Fruit fly (Drosophila melanogaster) whole organism, embryonic: Measurements from ENCODE around the gene Fie.

Source experiments
- Abd-B ChIP-seq: fragments of 200-800 bp; sonication (Bioruptor generic); optimal IDR thresholded peaks from 2 replicates; lab custom pipeline; 2018; ENCODE audit warnings: missing biosample characterization, mild to moderate bottlenecking, missing genetic modification characterization, moderate library complexity
- Bdp1 ChIP-seq: fragments of 200-800 bp; sonication (Bioruptor generic); optimal IDR thresholded peaks from 3 replicates; lab custom pipeline; 2016; ENCODE audit warnings: missing biosample characterization, missing genetic modification characterization
- BtbVII ChIP-seq: fragments of 200-800 bp; sonication (Bioruptor generic); optimal IDR thresholded peaks from 3 replicates; lab custom pipeline; 2017; ENCODE audit warnings: missing biosample characterization, mild to moderate bottlenecking, missing genetic modification characterization
- Bteb2 ChIP-seq: fragments of 200-800 bp; sonication (Bioruptor generic); optimal IDR thresholded peaks from 2 replicates; lab custom pipeline; 2016; ENCODE audit warnings: missing biosample characterization, missing genetic modification characterization
- CG11085 ChIP-seq: fragments of 200-800 bp; sonication (Bioruptor generic); IDR thresholded peaks from 2 replicates; pipeline ENCODE4 v1.3.6; 2022; ENCODE audit warnings: missing biosample characterization, missing genetic modification characterization
- CG11247 ChIP-seq: fragments of 200-800 bp; sonication (Bioruptor generic); IDR thresholded peaks from 2 replicates; pipeline ENCODE4 v1.3.6; 2022; ENCODE audit warnings: missing biosample characterization, missing genetic modification characterization
- CG11456 ChIP-seq: fragments of 200-800 bp; sonication (Bioruptor generic); IDR thresholded peaks from 3 replicates; pipeline ENCODE4 v1.3.6; 2022; ENCODE audit warnings: missing biosample characterization, missing genetic modification characterization
- CG12071 ChIP-seq: fragments of 200-800 bp; sonication (Bioruptor generic); optimal IDR thresholded peaks from 3 replicates; lab custom pipeline; 2018; ENCODE audit warnings: missing biosample characterization, mild to moderate bottlenecking, missing genetic modification characterization
- CG14014 ChIP-seq: fragments of 200-800 bp; sonication (Bioruptor generic); IDR thresholded peaks from 2 replicates; pipeline ENCODE4 v1.3.6; 2022; ENCODE audit warnings: missing biosample characterization, missing genetic modification characterization
- CG14050 ChIP-seq: fragments of 200-800 bp; sonication (Bioruptor generic); IDR thresholded peaks from 3 replicates; pipeline ENCODE4 v1.3.6; 2022; ENCODE audit warnings: missing biosample characterization, missing genetic modification characterization
- CG14860 ChIP-seq: fragments of 200-800 bp; sonication (Bioruptor generic); IDR thresholded peaks from 3 replicates; pipeline ENCODE4 v1.3.6; 2022; ENCODE audit warnings: missing biosample characterization, missing genetic modification characterization; ENCODE audit not compliant: partially characterized antibody
- CG2120 ChIP-seq: fragments of 200-800 bp; sonication (Bioruptor generic); optimal IDR thresholded peaks from 3 replicates; lab custom pipeline; 2016; ENCODE audit warnings: missing biosample characterization, missing genetic modification characterization
- CG30431 ChIP-seq: fragments of 200-800 bp; sonication (Bioruptor generic); optimal IDR thresholded peaks from 2 replicates; lab custom pipeline; 2017; ENCODE audit warnings: missing biosample characterization, missing genetic modification characterization
- CG34224 ChIP-seq: fragments of 200-800 bp; sonication (Bioruptor generic); IDR thresholded peaks from 3 replicates; pipeline ENCODE4 v1.3.6; 2022; ENCODE audit warnings: missing biosample characterization, missing genetic modification characterization; ENCODE audit not compliant: partially characterized antibody
- CG34422 ChIP-seq: fragments of 200-800 bp; sonication (Bioruptor generic); IDR thresholded peaks from 3 replicates; pipeline ENCODE4 v1.3.6; 2022; ENCODE audit warnings: missing biosample characterization, missing genetic modification characterization
- CG3726 ChIP-seq: fragments of 200-800 bp; sonication (Bioruptor generic); IDR thresholded peaks from 3 replicates; pipeline ENCODE4, ENCODE4 v1.3.6; 2022; ENCODE audit warnings: missing biosample characterization, missing genetic modification characterization
- CG42726 ChIP-seq: fragments of 200-800 bp; sonication (Bioruptor generic); IDR thresholded peaks from 2 replicates; pipeline ENCODE4 v1.3.6; 2022; ENCODE audit warnings: missing biosample characterization, missing genetic modification characterization; ENCODE audit not compliant: partially characterized antibody
- CG4424 ChIP-seq: fragments of 200-800 bp; sonication (Bioruptor generic); optimal IDR thresholded peaks from 3 replicates; lab custom pipeline; 2016; ENCODE audit warnings: missing biosample characterization, missing genetic modification characterization
- CG4820 ChIP-seq: fragments of 200-800 bp; sonication (Bioruptor generic); optimal IDR thresholded peaks from 3 replicates; lab custom pipeline; 2016; ENCODE audit warnings: missing biosample characterization, missing genetic modification characterization
- CG8388 ChIP-seq: fragments of 200-800 bp; sonication (Bioruptor generic); optimal IDR thresholded peaks from 2 replicates; lab custom pipeline; 2019; ENCODE audit warnings: missing biosample characterization, mild to moderate bottlenecking, missing genetic modification characterization, moderate library complexity
- CG8765 ChIP-seq: fragments of 200-800 bp; sonication (Bioruptor generic); IDR thresholded peaks from 2 replicates; pipeline ENCODE4 v1.3.6; 2022; ENCODE audit warnings: missing biosample characterization, missing genetic modification characterization
- CG9215 ChIP-seq: fragments of 200-800 bp; sonication (Bioruptor generic); IDR thresholded peaks from 2 replicates; pipeline ENCODE4 v1.3.6; 2022; ENCODE audit warnings: missing biosample characterization, missing genetic modification characterization
- CTCF ChIP-seq: fragments of 200-800 bp; sonication (Bioruptor generic); optimal IDR thresholded peaks from 2 replicates; lab custom pipeline; 2017; ENCODE audit warnings: missing biosample characterization, mild to moderate bottlenecking, missing genetic modification characterization, moderate library complexity
- Chrac-16 ChIP-seq: fragments of 200-800 bp; sonication (Bioruptor generic); optimal IDR thresholded peaks from 3 replicates; lab custom pipeline; 2016; ENCODE audit warnings: missing biosample characterization, missing genetic modification characterization
- Deaf1 ChIP-seq: fragments of 200-800 bp; optimal IDR thresholded peaks from 3 replicates; lab custom pipeline; 2019; ENCODE audit warnings: missing biosample characterization, mild to moderate bottlenecking, missing genetic modification characterization, moderate library complexity
- Doc3 ChIP-seq: fragments of 200-800 bp; sonication (Bioruptor generic); IDR thresholded peaks from 3 replicates; pipeline ENCODE4 v1.3.6; 2022; ENCODE audit warnings: missing biosample characterization, missing genetic modification characterization; ENCODE audit not compliant: partially characterized antibody
- Ets65A ChIP-seq: fragments of 200-800 bp; sonication (Bioruptor generic); peaks from one replicate; lab custom pipeline; 2016; ENCODE audit warnings: missing biosample characterization, missing genetic modification characterization
- HHEX ChIP-seq: fragments of 200-800 bp; sonication (Bioruptor generic); optimal IDR thresholded peaks from 3 replicates; lab custom pipeline; 2017; ENCODE audit warnings: missing biosample characterization, mild to moderate bottlenecking, missing genetic modification characterization, missing genetic modification reagents
- HLH3B ChIP-seq: fragments of 200-800 bp; sonication (Bioruptor generic); IDR thresholded peaks from 2 replicates; pipeline ENCODE4 v1.3.6; 2022; ENCODE audit warnings: missing biosample characterization, missing genetic modification characterization
- HLH4C ChIP-seq: fragments of 200-800 bp; sonication (Bioruptor generic); IDR thresholded peaks from 3 replicates; pipeline ENCODE4 v1.3.6; 2022; ENCODE audit warnings: missing biosample characterization, missing genetic modification characterization; ENCODE audit not compliant: partially characterized antibody
- Jarid2 ChIP-seq: fragments of 200-800 bp; sonication (Bioruptor generic); optimal IDR thresholded peaks from 3 replicates; lab custom pipeline; 2017; ENCODE audit warnings: mild to moderate bottlenecking, missing biosample characterization, missing genetic modification reagents, missing genetic modification characterization
- MTF-1 ChIP-seq: fragments of 200-800 bp; sonication (Bioruptor generic); optimal IDR thresholded peaks from 2 replicates; lab custom pipeline; 2018; ENCODE audit warnings: missing biosample characterization, mild to moderate bottlenecking, missing genetic modification characterization, borderline replicate concordance
- Max ChIP-seq: fragments of 200-800 bp; sonication (Bioruptor generic); optimal IDR thresholded peaks from 2 replicates; lab custom pipeline; 2016; ENCODE audit warnings: missing biosample characterization, mild to moderate bottlenecking, missing genetic modification characterization
- Sox100B ChIP-seq: fragments of 200-800 bp; sonication (Bioruptor generic); optimal IDR thresholded peaks from 3 replicates; lab custom pipeline; 2018; ENCODE audit warnings: missing biosample characterization, mild to moderate bottlenecking, missing genetic modification characterization
- TFAM ChIP-seq: fragments of 200-800 bp; sonication (Bioruptor generic); optimal IDR thresholded peaks from 2 replicates; lab custom pipeline; 2017; ENCODE audit warnings: missing biosample characterization, missing genetic modification characterization, inconsistent platforms
- YL-1 ChIP-seq: fragments of 200-800 bp; sonication (Bioruptor generic); optimal IDR thresholded peaks from 3 replicates; lab custom pipeline; 2017; ENCODE audit warnings: missing biosample characterization, mild to moderate bottlenecking, missing genetic modification characterization
- aop ChIP-seq: fragments of 200-800 bp; sonication (Bioruptor generic); IDR thresholded peaks from 2 replicates; pipeline ENCODE4 v1.3.6; 2022; ENCODE audit warnings: missing biosample characterization, missing genetic modification characterization
- disco-r ChIP-seq: fragments of 200-800 bp; sonication (Bioruptor generic); optimal IDR thresholded peaks from 2 replicates; lab custom pipeline; 2016; ENCODE audit warnings: missing biosample characterization, missing genetic modification characterization
- esg ChIP-seq: fragments of 200-800 bp; sonication (Bioruptor generic); conservative IDR thresholded peaks from 2 replicates; pipeline ENCODE4 v1.3.6; 2022; ENCODE audit warnings: missing biosample characterization, missing genetic modification characterization
- eve ChIP-seq, 2 experiments: fragments of >200 bp; optimal IDR thresholded peaks; 2 replicates each; lab custom pipeline; 2017; ENCODE audit warnings: missing biosample characterization in 2 of 2, missing genetic modification characterization in 2 of 2
- gcm2 ChIP-seq: fragments of 200-800 bp; sonication (Bioruptor generic); optimal IDR thresholded peaks from 2 replicates; lab custom pipeline; 2016; ENCODE audit warnings: missing biosample characterization, missing genetic modification characterization
- gem ChIP-seq: fragments of 200-800 bp; sonication (Bioruptor generic); optimal IDR thresholded peaks from 2 replicates; lab custom pipeline; 2019; ENCODE audit warnings: missing biosample characterization, mild to moderate bottlenecking, missing genetic modification characterization, moderate library complexity
- gfzf ChIP-seq: fragments of 200-800 bp; sonication (Bioruptor generic); optimal IDR thresholded peaks from 2 replicates; lab custom pipeline; 2016; ENCODE audit warnings: missing biosample characterization, mild to moderate bottlenecking, missing genetic modification characterization, moderate library complexity
- gro ChIP-seq: fragments of 200-800 bp; sonication (Bioruptor generic); optimal IDR thresholded peaks from 2 replicates; lab custom pipeline; 2016; ENCODE audit warnings: missing biosample characterization, missing genetic modification characterization
- hb ChIP-seq: fragments of 200-800 bp; sonication (Bioruptor generic); IDR thresholded peaks from 3 replicates; pipeline ENCODE4 v1.3.6; 2022; ENCODE audit warnings: missing biosample characterization, missing genetic modification characterization; ENCODE audit not compliant: partially characterized antibody
- jigr1 ChIP-seq: fragments of 200-800 bp; sonication (Bioruptor generic); IDR thresholded peaks from 3 replicates; pipeline ENCODE4 v1.3.6; 2022; ENCODE audit warnings: missing biosample characterization, missing genetic modification characterization
- lbe ChIP-seq: fragments of 200-800 bp; sonication (Bioruptor generic); optimal IDR thresholded peaks from 2 replicates; lab custom pipeline; 2016; ENCODE audit warnings: missing biosample characterization, mild to moderate bottlenecking, missing genetic modification characterization
- lmd ChIP-seq: fragments of 200-800 bp; sonication (Bioruptor generic); IDR thresholded peaks from 2 replicates; pipeline ENCODE4 v1.3.6; 2022; ENCODE audit warnings: missing biosample characterization, missing genetic modification characterization
- lola ChIP-seq, 3 experiments: fragments of >200 bp in 2 of 3; fragments of 200-800 bp in 1 of 3; sonication (Bioruptor generic) in 1 of 3; optimal IDR thresholded peaks; 2 replicates each; lab custom pipeline; 2017 to 2019; ENCODE audit warnings: missing biosample characterization in 3 of 3, missing genetic modification characterization in 3 of 3, mild to moderate bottlenecking in 1 of 3, moderate library complexity in 1 of 3
- nau ChIP-seq: fragments of 200-800 bp; sonication (Bioruptor generic); optimal IDR thresholded peaks from 3 replicates; lab custom pipeline; 2017; ENCODE audit warnings: missing biosample characterization, mild to moderate bottlenecking, missing genetic modification characterization, missing genetic modification reagents
- p53 ChIP-seq: fragments of 200-800 bp; sonication (Bioruptor generic); optimal IDR thresholded peaks from 2 replicates; lab custom pipeline; 2016; ENCODE audit warnings: missing biosample characterization, missing genetic modification characterization
- schlank ChIP-seq: fragments of 200-800 bp; sonication (Bioruptor generic); optimal IDR thresholded peaks from 2 replicates; lab custom pipeline; 2018; ENCODE audit warnings: missing biosample characterization, mild to moderate bottlenecking, missing genetic modification characterization

Gene Fie

dm6 chr3L:3873094-3873493 lies 19.3 kb upstream of the Fie start (continued):
- TF ChIP-seq Bdp1 (GFP tag; lab: Kevin White, UChicago) = no peak
- no peak for TF ChIP-seq HLH4C (GFP tag; lab: Robert Waterston, UW)
- no peak for TF ChIP-seq eve (GFP tag; optimal IDR thresholded peaks at IDR 0.05; lab: Kevin White, UChicago)
- TF ChIP-seq BtbVII (GFP tag; lab: Kevin White, UChicago) = no peak
- no peak for TF ChIP-seq CG2120 (GFP tag; lab: Kevin White, UChicago)
- TF ChIP-seq CG4424 (GFP tag; lab: Kevin White, UChicago) = peak; percentile 49
- TF ChIP-seq Deaf1 (tag; lab: Kevin White, UChicago) = no peak
- TF ChIP-seq gro (GFP tag; lab: Kevin White, UChicago) = no peak
- TF ChIP-seq Doc3 (GFP tag; lab: Robert Waterston, UW) = no peak
- TF ChIP-seq CG11085 (GFP tag; lab: Robert Waterston, UW) = no peak
- no peak for TF ChIP-seq CG42726 (GFP tag; lab: Robert Waterston, UW)
- no peak for TF ChIP-seq CG14050 (GFP tag; lab: Robert Waterston, UW)
- no peak for TF ChIP-seq CG8765 (GFP tag; lab: Robert Waterston, UW)
- no peak; the same call in 2 of the 3 replicates for TF ChIP-seq CG34422 (GFP tag; lab: Robert Waterston, UW)
- TF ChIP-seq CG3726 (GFP tag; lab: Robert Waterston, UW) = no peak
- TF ChIP-seq gcm2 (GFP tag; lab: Kevin White, UChicago) = no peak
- TF ChIP-seq CG34224 = no peak
- TF ChIP-seq CG12071 (GFP tag; lab: Kevin White, UChicago) = no peak
- no peak for TF ChIP-seq Chrac-16
- no peak for TF ChIP-seq lmd
- no peak for TF ChIP-seq disco-r
- TF ChIP-seq Bteb2 (GFP tag; lab: Kevin White, UChicago) = no peak
- TF ChIP-seq CTCF (GFP tag; lab: Kevin White, UChicago) = no peak
- TF ChIP-seq HLH3B (GFP tag; lab: Robert Waterston, UW) = no peak
- no peak for TF ChIP-seq gfzf (GFP tag; lab: Kevin White, UChicago)
- peak; percentile 49 for TF ChIP-seq Abd-B (GFP tag; lab: Kevin White, UChicago)
- no peak for TF ChIP-seq TFAM (GFP tag; lab: Kevin White, UChicago)
- TF ChIP-seq YL-1 (GFP tag; lab: Kevin White, UChicago) = no peak
- no peak for TF ChIP-seq HHEX (GFP tag; lab: Kevin White, UChicago)
- no peak for TF ChIP-seq Max (GFP tag; lab: Kevin White, UChicago)
- no peak for TF ChIP-seq CG4820 (GFP tag; lab: Kevin White, UChicago)
- TF ChIP-seq gem (tag; lab: Kevin White, UChicago) = peak; percentile 75
- no peak for TF ChIP-seq CG9215
- TF ChIP-seq CG14860 = no peak
- TF ChIP-seq lbe = no peak
- TF ChIP-seq Jarid2 (GFP tag; lab: Kevin White, UChicago) = no peak
- TF ChIP-seq CG11456 (GFP tag; lab: Robert Waterston, UW) = no peak
- TF ChIP-seq CG11247 (GFP tag; lab: Robert Waterston, UW) = no peak
- TF ChIP-seq Ets65A (GFP tag; lab: Kevin White, UChicago) = no peak
- TF ChIP-seq Sox100B (GFP tag; lab: Kevin White, UChicago) = peak; percentile 37
- TF ChIP-seq jigr1 (GFP tag; lab: Robert Waterston, UW) = no peak
- TF ChIP-seq nau = no peak
- peak; percentile 69 for TF ChIP-seq CG8388 (GFP tag; lab: Kevin White, UChicago)
- no peak for TF ChIP-seq CG30431 (GFP tag; lab: Kevin White, UChicago)
- TF ChIP-seq lola (GFP tag; optimal IDR thresholded peaks at IDR 0.05; lab: Kevin White, UChicago) = peak in 1 of 3 experiments; percentile 88
- TF ChIP-seq aop (GFP tag; lab: Robert Waterston, UW) = no peak
- TF ChIP-seq MTF-1 (GFP tag; lab: Kevin White, UChicago) = no peak
- no peak for TF ChIP-seq esg (GFP tag; lab: Robert Waterston, UW)
- no peak for TF ChIP-seq schlank (tag; lab: Kevin White, UChicago)
- no peak for TF ChIP-seq p53
- no peak for TF ChIP-seq CG14014 (GFP tag; lab: Robert Waterston, UW)
- TF ChIP-seq hb = no peak
